Worm (Caenorhabditis elegans) whole organism, late embryonic: ENCODE data around the gene spp-9.

Experiments
- K09A11.1 ChIP-seq: sonication (generic microtip); optimal IDR thresholded peaks from 2 replicates; lab custom pipeline; 2017; ENCODE audit warnings: antibody characterized with exemption, mild to moderate bottlenecking, missing genetic modification characterization, missing compliant biosample characterization; ENCODE audit not compliant: insufficient read depth
- ceh-6 ChIP-seq: fragments of 200-800 bp; sonication (Bioruptor generic); optimal IDR thresholded peaks from 2 replicates; lab custom pipeline; 2018; ENCODE audit warnings: mild to moderate bottlenecking, missing genetic modification characterization, missing compliant biosample characterization
- odd-2 ChIP-seq: sonication (generic microtip); optimal IDR thresholded peaks from 2 replicates; lab custom pipeline; 2017; ENCODE audit warnings: antibody characterized with exemption, mild to moderate bottlenecking, missing genetic modification characterization, missing compliant biosample characterization
- rnt-1 ChIP-seq: sonication (generic microtip); optimal IDR thresholded peaks from 2 replicates; lab custom pipeline; 2016; ENCODE audit warnings: missing genetic modification characterization, missing compliant biosample characterization
- tbx-2 ChIP-seq: sonication (generic microtip); optimal IDR thresholded peaks from 2 replicates; lab custom pipeline; 2016; ENCODE audit warnings: missing genetic modification characterization, missing compliant biosample characterization

- TF ChIP-seq K09A11.1 (tag; lab: Kevin White, UChicago) = no peak
- no peak for TF ChIP-seq ceh-6 (GFP tag; lab: Kevin White, UChicago)
- no peak for TF ChIP-seq odd-2 (tag; lab: Kevin White, UChicago)
- TF ChIP-seq rnt-1 (tag; lab: Kevin White, UChicago) = no peak
- no peak for TF ChIP-seq tbx-2
These were observed 15.2 kb upstream of the spp-9 start for ce11 chrX:11472407-11472806.
